Fruit fly (Drosophila melanogaster) whole organism, adult: ENCODE results near the gene CG13315.

Experiments
- CG11617 ChIP-seq: fragments of 200-800 bp; sonication (Bioruptor generic); optimal IDR thresholded peaks from 2 replicates; lab custom pipeline; 2017; ENCODE audit warnings: mild to moderate bottlenecking, missing biosample characterization, missing genetic modification reagents, missing genetic modification characterization
- CG14711 ChIP-seq: fragments of 200-800 bp; sonication (Bioruptor generic); optimal IDR thresholded peaks from 2 replicates; lab custom pipeline; 2018; ENCODE audit warnings: missing biosample characterization, mild to moderate bottlenecking, missing genetic modification characterization, moderate library complexity
- CG1620 ChIP-seq: fragments of 200-800 bp; sonication (Bioruptor generic); optimal IDR thresholded peaks from 2 replicates; lab custom pipeline; 2016; ENCODE audit warnings: missing biosample characterization, missing genetic modification characterization
- CG33017 ChIP-seq: fragments of 200-800 bp; sonication (Bioruptor generic); optimal IDR thresholded peaks from 2 replicates; lab custom pipeline; 2018; ENCODE audit warnings: missing biosample characterization, mild to moderate bottlenecking, missing genetic modification characterization, moderate library complexity
- CG5204 ChIP-seq: fragments of 200-800 bp; sonication (Bioruptor generic); optimal IDR thresholded peaks from 2 replicates; lab custom pipeline; 2016; ENCODE audit warnings: missing biosample characterization, missing genetic modification characterization
- CG7045 ChIP-seq: fragments of 200-800 bp; sonication (Bioruptor generic); optimal IDR thresholded peaks from 2 replicates; lab custom pipeline; 2017; ENCODE audit warnings: missing biosample characterization, mild to moderate bottlenecking, missing genetic modification characterization
- CG7101 ChIP-seq: fragments of 200-800 bp; sonication (Bioruptor generic); optimal IDR thresholded peaks from 2 replicates; lab custom pipeline; 2018; ENCODE audit warnings: missing biosample characterization, mild to moderate bottlenecking, missing genetic modification characterization, moderate library complexity
- Clk ChIP-seq: fragments of 200-800 bp; sonication (Bioruptor generic); optimal IDR thresholded peaks from 2 replicates; lab custom pipeline; 2017; ENCODE audit warnings: missing biosample characterization, missing genetic modification characterization
- Crg-1 ChIP-seq: fragments of 200-800 bp; sonication (Bioruptor generic); optimal IDR thresholded peaks from 2 replicates; lab custom pipeline; 2016; ENCODE audit warnings: missing biosample characterization, missing genetic modification characterization
- Hr96 ChIP-seq: fragments of 200-800 bp; sonication (Bioruptor generic); optimal IDR thresholded peaks from 2 replicates; lab custom pipeline; 2016; ENCODE audit warnings: missing biosample characterization, missing genetic modification characterization
- Mnt ChIP-seq: fragments of 200-800 bp; sonication (Bioruptor generic); optimal IDR thresholded peaks from 2 replicates; lab custom pipeline; 2016; ENCODE audit warnings: missing biosample characterization, mild to moderate bottlenecking, missing genetic modification characterization
- bab1 ChIP-seq: fragments of 200-800 bp; sonication (Bioruptor generic); optimal IDR thresholded peaks from 3 replicates; lab custom pipeline; 2019; ENCODE audit warnings: missing biosample characterization, mild to moderate bottlenecking, missing genetic modification characterization, moderate library complexity
- cic ChIP-seq: fragments of 200-800 bp; sonication (Bioruptor generic); optimal IDR thresholded peaks from 2 replicates; lab custom pipeline; 2017; ENCODE audit warnings: missing biosample characterization, mild to moderate bottlenecking, missing genetic modification characterization, moderate library complexity
- cnc ChIP-seq, 2 experiments: fragments of >200 bp; optimal IDR thresholded peaks; 2 replicates each; lab custom pipeline; 2017
- kay ChIP-seq: fragments of 200-800 bp; sonication (Bioruptor generic); peaks from one replicate; lab custom pipeline; 2016; ENCODE audit warnings: missing biosample characterization, missing genetic modification characterization, borderline replicate concordance
- ovo ChIP-seq: fragments of 200-800 bp; sonication (Bioruptor generic); optimal IDR thresholded peaks from 2 replicates; lab custom pipeline; 2016; ENCODE audit warnings: missing biosample characterization, missing genetic modification characterization
- pad ChIP-seq: fragments of 200-800 bp; sonication (Bioruptor generic); optimal IDR thresholded peaks from 3 replicates; lab custom pipeline; 2017; ENCODE audit warnings: missing biosample characterization, missing genetic modification characterization, mild to moderate bottlenecking, moderate library complexity, missing genetic modification reagents
- tj ChIP-seq: fragments of 200-800 bp; sonication (Bioruptor generic); optimal IDR thresholded peaks from 3 replicates; lab custom pipeline; 2017; ENCODE audit warnings: missing biosample characterization, mild to moderate bottlenecking, missing genetic modification characterization, moderate library complexity
- toe ChIP-seq: fragments of 200-800 bp; sonication (Bioruptor generic); optimal IDR thresholded peaks from 2 replicates; lab custom pipeline; 2016; ENCODE audit warnings: missing biosample characterization, missing genetic modification characterization

CG13315 gene

DNA sequence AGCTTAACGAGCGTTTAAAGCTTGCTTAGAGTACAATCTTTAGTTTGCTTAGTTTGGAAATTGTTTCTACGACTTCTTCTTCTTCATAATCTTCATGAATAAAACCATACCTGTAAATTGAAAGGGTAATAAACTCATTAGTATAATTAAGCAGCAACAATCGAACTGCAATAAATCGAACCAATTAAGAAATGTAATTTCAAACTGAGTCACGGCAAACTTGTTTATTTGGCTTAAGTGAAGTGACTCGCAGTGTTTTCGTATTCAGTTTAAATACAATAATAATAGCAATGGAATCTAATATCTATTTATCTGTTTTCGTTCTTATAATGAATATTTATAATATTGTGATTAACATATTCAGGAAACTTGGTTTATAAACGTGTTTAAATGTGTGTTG is 39.1 kb downstream of the CG13315 start:
- TF ChIP-seq kay (GFP tag; lab: Kevin White, UChicago) (peak; percentile 83), Crg-1 (GFP tag; lab: Kevin White, UChicago) (no peak)

DNA sequence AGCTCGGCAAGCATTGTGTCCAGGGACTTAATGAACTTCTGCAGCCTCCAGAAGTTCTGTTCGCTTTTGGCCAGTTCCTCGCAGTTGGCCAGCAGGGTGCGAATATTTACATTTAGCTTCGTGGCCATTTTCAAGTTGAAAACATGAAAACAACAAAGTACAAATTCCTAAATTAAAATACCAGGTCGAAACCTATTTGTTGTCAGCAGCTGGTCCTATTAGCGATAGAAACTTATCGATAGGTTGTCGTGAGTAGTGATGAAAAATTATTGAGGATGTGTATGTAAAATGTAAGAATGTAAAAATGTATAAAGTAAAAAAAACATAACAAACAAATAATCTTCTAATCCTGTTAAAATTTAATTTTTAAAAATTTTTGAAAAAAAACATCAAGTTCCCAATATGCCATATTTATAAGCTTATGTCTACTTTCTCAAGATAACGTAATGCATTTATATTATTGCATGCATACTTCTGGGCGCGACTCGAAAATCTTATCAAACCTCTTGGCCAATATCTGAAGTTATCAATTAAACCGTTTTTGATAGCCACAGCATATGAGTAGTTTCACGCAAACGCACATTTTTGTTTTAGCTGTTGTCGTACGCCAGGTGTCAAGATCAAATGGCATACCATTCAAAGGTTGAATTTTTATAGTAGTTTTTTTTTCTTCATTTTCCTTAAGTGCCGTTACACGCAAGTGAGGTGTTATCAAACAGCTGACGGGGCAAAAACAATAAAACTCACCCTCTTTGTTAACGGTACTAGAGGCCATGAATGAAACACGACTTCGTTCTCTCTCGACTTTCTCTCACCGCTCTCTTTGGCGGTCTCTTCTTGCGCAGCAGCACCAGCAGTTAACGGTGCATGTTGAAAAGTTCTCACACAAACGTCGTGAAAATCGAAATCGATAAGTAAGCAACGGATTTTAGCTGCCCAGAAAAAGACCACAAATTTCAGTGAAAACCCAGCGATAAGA is 40.6 kb downstream of the CG13315 start, which contains the start of the genes Use1 and nwk:
Use1 (minus strand) TSS at position 206 of the 979 bp plus-strand sequence.
nwk (plus strand) TSS at position 885 of the 979 bp plus-strand sequence.
- TF ChIP-seq Crg-1 (GFP tag; lab: Kevin White, UChicago), result no peak
- peak; percentile 23 for TF ChIP-seq cic (GFP tag; lab: Kevin White, UChicago)
- no peak for TF ChIP-seq toe (GFP tag; lab: Kevin White, UChicago)
- TF ChIP-seq ovo, result peak; percentile 64
- no peak for TF ChIP-seq cnc (optimal IDR thresholded peaks at IDR 0.05; lab: Kevin White, UChicago)
- no peak for TF ChIP-seq pad
- TF ChIP-seq Clk (GFP tag; lab: Kevin White, UChicago), result no peak
- TF ChIP-seq CG7045, result no peak
- no peak for TF ChIP-seq CG1620 (GFP tag; lab: Kevin White, UChicago)
- TF ChIP-seq CG14711, result no peak
- no peak for TF ChIP-seq kay (GFP tag; lab: Kevin White, UChicago)
- no peak for TF ChIP-seq CG5204 (GFP tag; lab: Kevin White, UChicago)
- TF ChIP-seq bab1, result peak; percentile 20
- peak; percentile 54 for TF ChIP-seq tj
- no peak for TF ChIP-seq Hr96 (GFP tag; lab: Kevin White, UChicago)
- TF ChIP-seq CG11617, result peak; percentile 3
- TF ChIP-seq Mnt, result peak; percentile 12
- no peak for TF ChIP-seq CG33017

dm6 chr3L:9139553-9139952 is 42.9 kb downstream of the CG13315 start:
- TF ChIP-seq pad, result no peak
- no peak for TF ChIP-seq CG33017
- no peak for TF ChIP-seq cic (GFP tag; lab: Kevin White, UChicago)
- TF ChIP-seq CG14711, result no peak
- TF ChIP-seq Crg-1 (GFP tag; lab: Kevin White, UChicago), result no peak
- no peak for TF ChIP-seq CG7101 (tag; lab: Kevin White, UChicago)
- no peak for TF ChIP-seq CG7045
- no peak for TF ChIP-seq Mnt
- TF ChIP-seq bab1, result no peak

dm6 chr3L:9141998-9142397 is 45.3 kb downstream of the CG13315 start:
- no peak for TF ChIP-seq Crg-1 (GFP tag; lab: Kevin White, UChicago)
- TF ChIP-seq ovo, result peak; percentile 30
